Worm (Caenorhabditis elegans) whole organism, L2 larva: ENCODE data around the gene clec-196.

Experiments
- C34F6.9 ChIP-seq: fragments of 150-350 bp; optimal IDR thresholded peaks from 2 replicates; lab custom pipeline; 2014; ENCODE audit warnings: missing biosample characterization, missing genetic modification characterization
- F13H6.1 ChIP-seq: sonication (generic microtip); optimal IDR thresholded peaks from 2 replicates; lab custom pipeline; 2016; ENCODE audit warnings: missing genetic modification characterization, missing compliant biosample characterization
- R02D3.7 ChIP-seq: fragments of 150-350 bp; optimal IDR thresholded peaks from 2 replicates; lab custom pipeline; 2014; ENCODE audit warnings: missing biosample characterization, missing genetic modification characterization
- Y55F3AM.14 ChIP-seq: fragments of 200-800 bp; sonication (Bioruptor generic); optimal IDR thresholded peaks from 2 replicates; lab custom pipeline; 2018; ENCODE audit warnings: mild to moderate bottlenecking, missing genetic modification characterization, missing compliant biosample characterization
- ZK546.5 ChIP-seq: sonication (generic microtip); optimal IDR thresholded peaks from 2 replicates; lab custom pipeline; 2017; ENCODE audit warnings: missing biosample characterization, missing genetic modification characterization
- alr-1 ChIP-seq: fragments of 150-350 bp; optimal IDR thresholded peaks from 2 replicates; lab custom pipeline; 2014; ENCODE audit warnings: missing biosample characterization, missing genetic modification characterization
- aly-2 ChIP-seq: fragments of 150-350 bp; optimal IDR thresholded peaks from 2 replicates; lab custom pipeline; 2014; ENCODE audit warnings: missing biosample characterization, missing genetic modification characterization
- ama-1 ChIP-seq: fragments of 150-350 bp; optimal IDR thresholded peaks from 2 replicates; lab custom pipeline; 2018; ENCODE audit warnings: inconsistent platforms
- blmp-1 ChIP-seq: sonication (generic microtip); optimal IDR thresholded peaks from 2 replicates; lab custom pipeline; 2017; ENCODE audit warnings: missing genetic modification characterization, mild to moderate bottlenecking, missing compliant biosample characterization, antibody characterized with exemption, moderate library complexity; ENCODE audit not compliant: insufficient read depth
- ceh-16 ChIP-seq: fragments of 150-350 bp; optimal IDR thresholded peaks from 2 replicates; lab custom pipeline; 2014; ENCODE audit warnings: missing biosample characterization, missing genetic modification characterization
- ceh-82 ChIP-seq: fragments of 150-350 bp; optimal IDR thresholded peaks from 2 replicates; lab custom pipeline; 2014; ENCODE audit warnings: missing biosample characterization, missing genetic modification characterization
- crh-2 ChIP-seq: sonication (generic microtip); optimal IDR thresholded peaks from 2 replicates; lab custom pipeline; 2017; ENCODE audit warnings: missing biosample characterization, missing genetic modification characterization
- dmd-4 ChIP-seq: sonication (generic microtip); optimal IDR thresholded peaks from 2 replicates; lab custom pipeline; 2017; ENCODE audit warnings: missing biosample characterization, missing genetic modification characterization
- egl-27 ChIP-seq: sonication (generic microtip); optimal IDR thresholded peaks from 3 replicates; lab custom pipeline; 2017; ENCODE audit warnings: missing biosample characterization, missing genetic modification reagents, missing genetic modification characterization
- elt-1 ChIP-seq: fragments of 150-350 bp; optimal IDR thresholded peaks from 2 replicates; lab custom pipeline; 2014; ENCODE audit warnings: missing biosample characterization, missing genetic modification characterization
- elt-3 ChIP-seq: sonication (generic microtip); optimal IDR thresholded peaks from 2 replicates; lab custom pipeline; 2017; ENCODE audit warnings: missing biosample characterization, missing genetic modification characterization
- fos-1 ChIP-seq: fragments of 150-350 bp; optimal IDR thresholded peaks from 2 replicates; lab custom pipeline; 2014; ENCODE audit warnings: missing biosample characterization, missing genetic modification characterization
- gmeb-1 ChIP-seq: fragments of 150-350 bp; optimal IDR thresholded peaks from 2 replicates; lab custom pipeline; 2014; ENCODE audit warnings: missing biosample characterization, missing genetic modification characterization
- lin-11 ChIP-seq: fragments of 150-350 bp; sonication (generic microtip); optimal IDR thresholded peaks from 2 replicates; lab custom pipeline; 2014; ENCODE audit warnings: missing biosample characterization, missing genetic modification characterization, inconsistent platforms, mixed read lengths
- lin-13 ChIP-seq: fragments of 150-350 bp; optimal IDR thresholded peaks from 2 replicates; lab custom pipeline; 2014; ENCODE audit warnings: missing biosample characterization, missing genetic modification reagents, missing genetic modification characterization
- lin-39 ChIP-seq: fragments of 150-350 bp; optimal IDR thresholded peaks from 2 replicates; lab custom pipeline; 2014; ENCODE audit warnings: missing biosample characterization, missing genetic modification reagents, missing genetic modification characterization
- lsy-2 ChIP-seq, 2 experiments: fragments of 150-350 bp in 1 of 2; sonication (generic microtip) in 1 of 2; optimal IDR thresholded peaks; 2 replicates each; lab custom pipeline; 2014 to 2017; ENCODE audit warnings: missing biosample characterization in 2 of 2, missing genetic modification characterization in 2 of 2
- mab-5 ChIP-seq: fragments of 150-350 bp; optimal IDR thresholded peaks from 2 replicates; lab custom pipeline; 2014; ENCODE audit warnings: missing biosample characterization, missing genetic modification characterization
- mbf-1 ChIP-seq: sonication (generic microtip); optimal IDR thresholded peaks from 2 replicates; lab custom pipeline; 2017; ENCODE audit warnings: missing biosample characterization, missing genetic modification characterization
- mdl-1 ChIP-seq, 2 experiments: fragments of 150-350 bp in 1 of 2; sonication (generic microtip) in 1 of 2; optimal IDR thresholded peaks; 2 replicates each; lab custom pipeline; 2017; ENCODE audit warnings: missing biosample characterization in 2 of 2, missing genetic modification characterization in 2 of 2
- nhr-10 ChIP-seq: sonication (generic microtip); optimal IDR thresholded peaks from 2 replicates; lab custom pipeline; 2017; ENCODE audit warnings: missing biosample characterization, missing genetic modification characterization
- nhr-11 ChIP-seq: fragments of 150-350 bp; optimal IDR thresholded peaks from 2 replicates; lab custom pipeline; 2014; ENCODE audit warnings: missing biosample characterization, missing genetic modification characterization
- nhr-12 ChIP-seq: fragments of 150-350 bp; optimal IDR thresholded peaks from 2 replicates; lab custom pipeline; 2014; ENCODE audit warnings: missing biosample characterization, missing genetic modification characterization
- nhr-129 ChIP-seq: fragments of 150-350 bp; optimal IDR thresholded peaks from 2 replicates; lab custom pipeline; 2014; ENCODE audit warnings: missing biosample characterization, missing genetic modification characterization
- nhr-21 ChIP-seq: fragments of 150-350 bp; optimal IDR thresholded peaks from 2 replicates; lab custom pipeline; 2014; ENCODE audit warnings: missing biosample characterization, missing genetic modification characterization
- nhr-23 ChIP-seq: fragments of 150-350 bp; optimal IDR thresholded peaks from 2 replicates; lab custom pipeline; 2014; ENCODE audit warnings: missing biosample characterization, missing genetic modification reagents, missing genetic modification characterization
- nhr-237 ChIP-seq: fragments of 150-350 bp; optimal IDR thresholded peaks from 2 replicates; lab custom pipeline; 2014; ENCODE audit warnings: missing biosample characterization, missing genetic modification characterization
- nhr-25 ChIP-seq: fragments of 150-350 bp; sonication (generic microtip); optimal IDR thresholded peaks from 3 replicates; lab custom pipeline; 2014; ENCODE audit warnings: missing biosample characterization, missing genetic modification characterization
- nhr-6 ChIP-seq: fragments of 150-350 bp; optimal IDR thresholded peaks from 2 replicates; lab custom pipeline; 2014; ENCODE audit warnings: missing biosample characterization, missing genetic modification characterization
- nhr-77 ChIP-seq: fragments of 150-350 bp; optimal IDR thresholded peaks from 2 replicates; lab custom pipeline; 2014; ENCODE audit warnings: missing biosample characterization, missing genetic modification characterization
- peb-1 ChIP-seq: fragments of 150-350 bp; optimal IDR thresholded peaks from 2 replicates; lab custom pipeline; 2014; ENCODE audit warnings: missing biosample characterization, missing genetic modification characterization
- sem-4 ChIP-seq: fragments of 150-350 bp; optimal IDR thresholded peaks from 2 replicates; lab custom pipeline; 2014; ENCODE audit warnings: missing biosample characterization, missing genetic modification reagents, missing genetic modification characterization
- skn-1 ChIP-seq: sonication (generic microtip); optimal IDR thresholded peaks from 2 replicates; lab custom pipeline; 2017; ENCODE audit warnings: missing biosample characterization, missing genetic modification characterization
- sma-3 ChIP-seq: sonication (generic microtip); optimal IDR thresholded peaks from 2 replicates; lab custom pipeline; 2016; ENCODE audit warnings: missing genetic modification reagents, missing genetic modification characterization, missing compliant biosample characterization
- sma-9 ChIP-seq, 2 experiments: fragments of 150-350 bp in 1 of 2; sonication (generic microtip) in 1 of 2; optimal IDR thresholded peaks; 2 replicates each; lab custom pipeline; 2014 to 2016; ENCODE audit warnings: missing genetic modification characterization in 2 of 2, mild to moderate bottlenecking in 1 of 2, missing biosample characterization in 1 of 2, missing compliant biosample characterization in 1 of 2, missing genetic modification reagents in 1 of 2, moderate library complexity in 1 of 2
- snpc-4 ChIP-seq: fragments of 150-350 bp; optimal IDR thresholded peaks from 2 replicates; lab custom pipeline; 2014; ENCODE audit warnings: missing biosample characterization, missing genetic modification characterization
- unc-39 ChIP-seq: fragments of 150-350 bp; optimal IDR thresholded peaks from 2 replicates; lab custom pipeline; 2014; ENCODE audit warnings: missing biosample characterization, missing genetic modification characterization
- unc-55 ChIP-seq: fragments of 150-350 bp; sonication (generic microtip); optimal IDR thresholded peaks from 3 replicates; lab custom pipeline; 2014; ENCODE audit warnings: missing biosample characterization, missing genetic modification reagents, missing genetic modification characterization
- unc-62 ChIP-seq: fragments of 150-350 bp; optimal IDR thresholded peaks from 2 replicates; lab custom pipeline; 2014; ENCODE audit warnings: missing biosample characterization, missing genetic modification reagents, missing genetic modification characterization
- zag-1 ChIP-seq: fragments of 150-350 bp; optimal IDR thresholded peaks from 2 replicates; lab custom pipeline; 2014; ENCODE audit warnings: missing biosample characterization, missing genetic modification characterization
- ztf-1 ChIP-seq: fragments of 200-800 bp; sonication (Bioruptor generic); conservative IDR thresholded peaks from 2 replicates; pipeline ENCODE4 v1.3.6; 2022; ENCODE audit warnings: missing genetic modification characterization, missing compliant biosample characterization
- ztf-11 ChIP-seq: sonication (generic microtip); optimal IDR thresholded peaks from 2 replicates; lab custom pipeline; 2017; ENCODE audit warnings: missing biosample characterization, missing genetic modification characterization
- ztf-4 ChIP-seq: fragments of 150-350 bp; optimal IDR thresholded peaks from 2 replicates; lab custom pipeline; 2014; ENCODE audit warnings: missing biosample characterization, missing genetic modification characterization

Gene clec-196

DNA sequence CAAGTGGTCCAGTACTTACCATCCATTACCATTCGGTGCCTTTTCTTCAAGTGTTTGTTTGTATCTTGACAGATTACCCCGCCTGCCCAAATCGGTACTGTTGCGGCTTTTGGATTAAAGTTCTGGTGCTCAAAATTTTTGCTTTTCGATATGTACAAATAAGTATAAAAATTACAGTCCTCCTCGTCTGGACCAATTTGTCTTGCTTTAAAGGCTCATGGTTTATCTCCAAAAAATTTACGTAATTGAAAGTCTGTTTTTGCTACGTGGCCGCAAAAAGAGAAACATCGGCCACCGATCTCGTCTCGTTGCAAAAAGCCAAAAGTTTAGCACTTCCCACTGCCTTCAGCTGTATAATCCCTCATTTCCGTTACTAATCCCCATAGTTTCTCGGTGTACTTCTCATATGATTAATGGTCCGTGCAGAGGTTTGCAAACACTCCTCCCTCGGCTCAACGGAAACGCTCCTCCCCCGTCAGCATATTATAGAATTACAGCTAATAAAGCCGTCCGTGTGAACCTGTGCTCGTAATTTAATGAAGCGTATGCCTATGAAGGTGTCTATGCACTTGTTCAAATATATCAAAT lies 9.4 kb upstream of the clec-196 start:
- TF ChIP-seq mab-5 (tag; lab: Kevin White, UChicago) (peak; percentile 27), unc-55 (GFP tag; lab: Kevin White, UChicago) (peak; percentile 70), ZK546.5 (tag; lab: Kevin White, UChicago) (no peak), aly-2 (tag; lab: Kevin White, UChicago) (no peak)

DNA sequence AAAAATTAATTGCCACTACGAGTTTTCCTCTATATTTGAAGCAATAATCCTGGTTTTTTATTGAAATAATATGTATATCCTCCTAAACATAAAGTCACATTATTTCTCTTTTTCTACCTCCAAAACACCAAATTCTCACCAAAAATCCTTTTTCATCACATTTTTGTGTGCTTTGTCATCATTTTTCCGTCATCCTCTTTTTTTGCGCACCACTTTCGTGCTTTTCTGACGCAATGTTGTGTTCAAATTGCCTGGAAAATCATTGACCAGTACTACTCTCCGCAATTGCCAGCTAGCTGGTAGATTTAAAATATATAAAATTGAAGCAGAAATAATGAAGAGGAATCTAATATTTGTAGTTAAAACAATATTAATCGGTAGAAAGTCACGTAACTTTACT lies 8.7 kb upstream of the clec-196 start:
- no peak for TF ChIP-seq ceh-82 (tag; lab: Kevin White, UChicago)
- TF ChIP-seq crh-2 (tag; lab: Kevin White, UChicago) = no peak
- TF ChIP-seq nhr-237 = no peak
- TF ChIP-seq R02D3.7 (tag; lab: Kevin White, UChicago) = no peak
- no peak for TF ChIP-seq alr-1 (tag; lab: Kevin White, UChicago)
- no peak for TF ChIP-seq sem-4 (tag; lab: Kevin White, UChicago)
- no peak for TF ChIP-seq elt-1 (tag; lab: Kevin White, UChicago)
- no peak for TF ChIP-seq ztf-4 (tag; lab: Kevin White, UChicago)

DNA sequence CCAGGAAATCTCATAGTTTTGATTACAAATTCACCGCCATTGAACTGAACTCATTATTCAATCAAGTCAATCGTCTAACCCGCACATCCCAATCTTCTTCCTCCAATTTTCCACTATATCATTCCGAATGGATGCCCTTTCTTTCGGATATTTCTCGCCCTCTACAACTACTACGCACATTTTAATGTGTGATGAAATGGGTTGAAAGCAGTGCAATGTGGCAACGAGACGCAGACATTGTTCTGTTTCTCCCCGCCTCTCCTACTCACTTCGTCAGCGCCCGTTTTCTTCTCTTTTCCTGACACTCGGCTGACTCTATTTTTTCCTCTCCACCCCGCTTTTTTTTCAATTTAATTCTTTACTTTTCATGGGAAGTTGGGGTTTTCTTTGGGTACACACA lies 8.1 kb upstream of the clec-196 start:
- no peak for TF ChIP-seq peb-1 (tag; lab: Kevin White, UChicago)
- no peak for TF ChIP-seq egl-27 (tag; lab: Kevin White, UChicago)
- TF ChIP-seq gmeb-1 (tag; lab: Kevin White, UChicago) = no peak
- TF ChIP-seq ZK546.5 (tag; lab: Kevin White, UChicago) = no peak
- TF ChIP-seq sem-4 (tag; lab: Kevin White, UChicago) = peak; percentile 65
- no peak for TF ChIP-seq unc-39 (tag; lab: Kevin White, UChicago)
- peak; percentile 62 for TF ChIP-seq fos-1 (tag; lab: Kevin White, UChicago)
- peak in 1 of 2 experiments; percentile 51 for TF ChIP-seq lsy-2 (tag; optimal IDR thresholded peaks at IDR 0.05; lab: Kevin White, UChicago)
- TF ChIP-seq mab-5 (tag; lab: Kevin White, UChicago) = peak; percentile 62
- TF ChIP-seq sma-3 (GFP tag; lab: Kevin White, UChicago) = no peak
- no peak for TF ChIP-seq blmp-1 (tag; lab: Kevin White, UChicago)
- peak; percentile 56 for TF ChIP-seq unc-55 (GFP tag; lab: Kevin White, UChicago)
- no peak for TF ChIP-seq ztf-1 (GFP tag; lab: Robert Waterston, UW)
- peak; percentile 45 for TF ChIP-seq sma-9 (GFP tag; optimal IDR thresholded peaks at IDR 0.05; lab: Kevin White, UChicago)
- no peak for TF ChIP-seq sma-9 (tag; optimal IDR thresholded peaks at IDR 0.05; lab: Kevin White, UChicago)
- TF ChIP-seq mbf-1 (tag; lab: Kevin White, UChicago) = no peak
- no peak for TF ChIP-seq ztf-4 (tag; lab: Kevin White, UChicago)
- TF ChIP-seq lin-39 (tag; lab: Kevin White, UChicago) = no peak
- TF ChIP-seq lin-11 = no peak
- no peak for TF ChIP-seq unc-62 (GFP tag; lab: Kevin White, UChicago)
- peak; percentile 41 for TF ChIP-seq ama-1
- no peak for TF ChIP-seq nhr-10 (tag; lab: Kevin White, UChicago)
- TF ChIP-seq snpc-4 (tag; lab: Kevin White, UChicago) = peak; percentile 10
- peak; percentile 8 for TF ChIP-seq lin-13 (GFP tag; lab: Kevin White, UChicago)
- TF ChIP-seq crh-2 (tag; lab: Kevin White, UChicago) = peak; percentile 80
- no peak for TF ChIP-seq alr-1 (tag; lab: Kevin White, UChicago)
- TF ChIP-seq elt-1 (tag; lab: Kevin White, UChicago) = no peak
- no peak for TF ChIP-seq R02D3.7 (tag; lab: Kevin White, UChicago)
- no peak for TF ChIP-seq nhr-11 (tag; lab: Kevin White, UChicago)
- no peak for TF ChIP-seq ztf-11 (tag; lab: Kevin White, UChicago)
- no peak for TF ChIP-seq skn-1 (tag; lab: Kevin White, UChicago)
- TF ChIP-seq Y55F3AM.14 (GFP tag; lab: Kevin White, UChicago) = no peak
- no peak for TF ChIP-seq nhr-77 (tag; lab: Kevin White, UChicago)
- peak; percentile 87 for TF ChIP-seq nhr-129 (tag; lab: Kevin White, UChicago)
- TF ChIP-seq F13H6.1 (tag; lab: Kevin White, UChicago) = peak; percentile 24
- no peak for TF ChIP-seq nhr-6 (tag; lab: Kevin White, UChicago)
- TF ChIP-seq nhr-23 (tag; lab: Kevin White, UChicago) = no peak
- no peak for TF ChIP-seq mdl-1 (tag; optimal IDR thresholded peaks at IDR 0.05; lab: Kevin White, UChicago)
- TF ChIP-seq nhr-12 (tag; lab: Kevin White, UChicago) = no peak
- TF ChIP-seq C34F6.9 (tag; lab: Kevin White, UChicago) = peak; percentile 73
- no peak for TF ChIP-seq ceh-82 (tag; lab: Kevin White, UChicago)
- TF ChIP-seq ceh-16 = no peak
- no peak for TF ChIP-seq elt-3 (tag; lab: Kevin White, UChicago)
- TF ChIP-seq aly-2 (tag; lab: Kevin White, UChicago) = no peak
- TF ChIP-seq zag-1 (tag; lab: Kevin White, UChicago) = peak; percentile 5
- TF ChIP-seq nhr-21 (tag; lab: Kevin White, UChicago) = no peak
- no peak for TF ChIP-seq dmd-4 (tag; lab: Kevin White, UChicago)
- TF ChIP-seq nhr-25 (tag; lab: Kevin White, UChicago) = no peak
- TF ChIP-seq nhr-237 = no peak
